Worm (Caenorhabditis elegans): ENCODE data around the gene ZC449.8.
A peak's percentile ranks its signal among the peaks of the same experiment; 100 is the strongest.

ZC449.8 gene

DNA sequence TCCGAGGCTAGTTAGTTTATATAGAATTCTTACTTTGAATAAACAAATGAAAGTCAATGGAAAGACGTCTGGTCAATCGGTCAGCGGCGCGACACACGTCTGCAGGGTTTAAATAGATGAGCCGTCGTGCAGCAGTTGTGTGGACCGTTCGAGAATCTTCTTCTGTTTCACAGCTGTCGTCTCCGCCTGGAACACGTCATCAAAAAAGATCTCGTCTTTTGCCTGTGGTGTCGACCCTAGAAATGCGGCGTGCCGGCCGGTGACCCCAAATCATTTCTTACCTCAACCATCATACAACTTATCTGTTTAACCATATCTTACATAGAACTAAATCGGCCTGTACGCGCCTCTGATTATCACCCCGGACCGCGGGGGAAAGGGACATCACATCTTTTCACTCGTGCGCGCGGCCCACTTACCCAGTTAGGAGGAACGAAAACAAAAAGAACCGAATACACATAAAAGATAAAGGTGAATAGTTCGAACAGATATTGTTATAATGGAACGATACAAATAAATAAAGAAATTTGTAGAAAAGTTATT lies 43.8 kb upstream of the ZC449.8 start (continued):
- no peak for TF ChIP-seq lir-3 (tag; optimal IDR thresholded peaks at IDR 0.05)
- no peak for TF ChIP-seq ceh-20 (GFP tag; IDR thresholded peaks at IDR 0.05)
- no peak for TF ChIP-seq F44E2.7 (GFP tag; IDR thresholded peaks at IDR 0.05)
- no peak for TF ChIP-seq lin-15B (tag; optimal IDR thresholded peaks at IDR 0.05)
- TF ChIP-seq tra-1 (GFP tag; IDR thresholded peaks at IDR 0.05) = no peak
- TF ChIP-seq zfp-3 (GFP tag; conservative IDR thresholded peaks at IDR 0.05) = no peak
- no peak for TF ChIP-seq php-3 (GFP tag; IDR thresholded peaks at IDR 0.05)
- peak; percentile 66 for TF ChIP-seq hlh-11 (tag; optimal IDR thresholded peaks at IDR 0.05)
- no peak for TF ChIP-seq unc-39 (tag; optimal IDR thresholded peaks at IDR 0.05)
- TF ChIP-seq mxl-3 (GFP tag; optimal IDR thresholded peaks at IDR 0.05) = peak; percentile 12
- no peak for TF ChIP-seq T26A8.4 (GFP tag; IDR thresholded peaks at IDR 0.05)
- no peak for TF ChIP-seq ceh-32 (tag; optimal IDR thresholded peaks at IDR 0.05; ENCODE audit: poor library complexity)
- TF ChIP-seq daf-8 (GFP tag; IDR thresholded peaks at IDR 0.05) = no peak
- TF ChIP-seq sdz-12 (GFP tag; optimal IDR thresholded peaks at IDR 0.05) = no peak
- TF ChIP-seq egl-27 (tag; optimal IDR thresholded peaks at IDR 0.05) = no peak

DNA sequence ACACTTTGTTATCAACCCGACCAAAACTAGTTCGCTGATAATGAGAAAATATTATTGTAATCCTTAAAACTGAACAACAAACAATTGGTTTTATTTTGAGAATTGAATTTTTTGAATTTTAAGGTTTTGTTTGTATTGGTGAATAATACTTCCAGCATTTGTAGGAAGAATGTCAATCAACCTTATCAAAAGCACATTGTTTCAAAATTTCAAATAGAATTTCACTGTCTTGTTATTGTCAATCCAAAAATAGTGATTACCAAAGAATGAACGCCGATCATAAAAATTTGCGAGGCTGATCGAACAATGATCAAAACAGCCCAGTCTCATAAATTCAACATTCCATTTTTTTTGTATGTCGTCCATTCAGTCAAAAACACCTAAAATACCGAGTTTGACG lies 41.4 kb upstream of the ZC449.8 start:
- no peak for TF ChIP-seq F49E8.2 (tag; optimal IDR thresholded peaks at IDR 0.05; ENCODE audit: borderline replicate concordance)
- peak; percentile 86 for TF ChIP-seq dmd-6 (GFP tag; IDR thresholded peaks at IDR 0.05)
- no peak for TF ChIP-seq nhr-41 (GFP tag; IDR thresholded peaks at IDR 0.05)
- peak; percentile 28 for TF ChIP-seq hlh-11 (tag; optimal IDR thresholded peaks at IDR 0.05)
- no peak for TF ChIP-seq nhr-111 (GFP tag; optimal IDR thresholded peaks at IDR 0.05)
- TF ChIP-seq tra-1 (GFP tag; IDR thresholded peaks at IDR 0.05) = peak; percentile 80
- peak; percentile 33 for TF ChIP-seq aha-1 (tag)
- no peak for TF ChIP-seq daf-16 (GFP tag; optimal IDR thresholded peaks at IDR 0.05)
- TF ChIP-seq daf-16 (tag; optimal IDR thresholded peaks at IDR 0.05) = peak; percentile 69
- TF ChIP-seq php-3 (GFP tag; IDR thresholded peaks at IDR 0.05) = peak; percentile 63
- peak; percentile 77 for TF ChIP-seq dve-1 (tag; optimal IDR thresholded peaks at IDR 0.05; ENCODE audit: insufficient read depth)
- TF ChIP-seq nhr-48 (tag; optimal IDR thresholded peaks at IDR 0.05) = no peak

- TF ChIP-seq hif-1 (tag; optimal IDR thresholded peaks at IDR 0.05) = no peak
- no peak for TF ChIP-seq nhr-11 (tag; optimal IDR thresholded peaks at IDR 0.05)
- no peak for TF ChIP-seq php-3 (GFP tag; IDR thresholded peaks at IDR 0.05)
- TF ChIP-seq ceh-28 (tag; optimal IDR thresholded peaks at IDR 0.05) = no peak
- TF ChIP-seq ceh-82 (tag; optimal IDR thresholded peaks at IDR 0.05) = no peak
- TF ChIP-seq mdt-29 (GFP tag; IDR thresholded peaks at IDR 0.05) = no peak
- TF ChIP-seq unc-62 (GFP tag; optimal IDR thresholded peaks at IDR 0.05 in 1 of 2) = no peak
- no peak for TF ChIP-seq unc-62 (tag; optimal IDR thresholded peaks at IDR 0.05)
- TF ChIP-seq rbr-2 (tag; optimal IDR thresholded peaks at IDR 0.05) = no peak
- TF ChIP-seq lir-3 (tag; optimal IDR thresholded peaks at IDR 0.05) = no peak
- TF ChIP-seq lin-13 (GFP tag; optimal IDR thresholded peaks at IDR 0.05) = no peak
- TF ChIP-seq lin-29 (GFP tag; IDR thresholded peaks at IDR 0.05) = no peak
- no peak for TF ChIP-seq sdz-12 (GFP tag; optimal IDR thresholded peaks at IDR 0.05)
- no peak for TF ChIP-seq unc-130 (GFP tag; optimal IDR thresholded peaks at IDR 0.05)
- no peak for TF ChIP-seq F44E2.7 (GFP tag; IDR thresholded peaks at IDR 0.05)
- no peak for TF ChIP-seq zag-1 (tag; optimal IDR thresholded peaks at IDR 0.05)
- TF ChIP-seq nhr-77 (tag; optimal IDR thresholded peaks at IDR 0.05) = no peak
- TF ChIP-seq nhr-237 (tag; optimal IDR thresholded peaks at IDR 0.05) = no peak
- TF ChIP-seq saeg-2 (GFP tag; IDR thresholded peaks at IDR 0.05) = no peak
Measured at ce11 chrX:4976530-4976929, 39.3 kb upstream of the ZC449.8 start, which contains the start of gene lfi-1. Gene lfi-1 (plus strand): TSS chrX:4976830.
